Worm (Caenorhabditis elegans) whole organism, L4 larva: ENCODE results near the gene glrx-5.

Experiments used
- ama-1 ChIP-seq: fragments of 150-350 bp; optimal IDR thresholded peaks from 2 replicates; lab custom pipeline; 2014; ENCODE audit warnings: inconsistent platforms, mixed read lengths
- ceh-44 ChIP-seq: fragments of 200-800 bp; sonication (Bioruptor generic); IDR thresholded peaks from 2 replicates; pipeline ENCODE4 v1.3.6; 2022; ENCODE audit warnings: missing genetic modification reagents, missing genetic modification characterization, missing compliant biosample characterization
- daf-12 ChIP-seq: fragments of 150-350 bp; optimal IDR thresholded peaks from 2 replicates; lab custom pipeline; 2014; ENCODE audit warnings: missing biosample characterization, missing genetic modification reagents, missing genetic modification characterization
- daf-8 ChIP-seq: fragments of 200-800 bp; sonication (Bioruptor generic); IDR thresholded peaks from 2 replicates; pipeline ENCODE4 v1.3.6; 2022; ENCODE audit warnings: missing genetic modification characterization, missing compliant biosample characterization
- lin-39 ChIP-seq: fragments of 150-350 bp; optimal IDR thresholded peaks from 2 replicates; lab custom pipeline; 2014; ENCODE audit warnings: missing biosample characterization, missing genetic modification reagents, missing genetic modification characterization
- mdl-1 ChIP-seq, 2 experiments: fragments of 150-350 bp in 1 of 2; sonication (generic microtip) in 1 of 2; optimal IDR thresholded peaks; 2 replicates each; lab custom pipeline; 2014 to 2017; ENCODE audit warnings: missing biosample characterization in 2 of 2, missing genetic modification characterization in 2 of 2
- mdt-29 ChIP-seq: fragments of 200-800 bp; sonication (Bioruptor generic); IDR thresholded peaks from 2 replicates; pipeline ENCODE4 v1.3.6; 2022; ENCODE audit warnings: missing genetic modification reagents, missing genetic modification characterization, missing compliant biosample characterization
- nhr-11 ChIP-seq: fragments of 150-350 bp; optimal IDR thresholded peaks from 2 replicates; lab custom pipeline; 2014; ENCODE audit warnings: missing biosample characterization, missing genetic modification characterization
- nhr-28 ChIP-seq: fragments of 150-350 bp; optimal IDR thresholded peaks from 2 replicates; lab custom pipeline; 2014; ENCODE audit warnings: missing biosample characterization, missing genetic modification characterization
- skn-1 ChIP-seq: fragments of 150-350 bp; optimal IDR thresholded peaks from 2 replicates; lab custom pipeline; 2014; ENCODE audit warnings: missing biosample characterization, missing genetic modification characterization
- zag-1 ChIP-seq: fragments of 150-350 bp; optimal IDR thresholded peaks from 2 replicates; lab custom pipeline; 2014; ENCODE audit warnings: missing biosample characterization, missing genetic modification characterization
- ztf-11 ChIP-seq: fragments of 150-350 bp; optimal IDR thresholded peaks from 2 replicates; lab custom pipeline; 2014; ENCODE audit warnings: missing biosample characterization, missing genetic modification characterization

DNA sequence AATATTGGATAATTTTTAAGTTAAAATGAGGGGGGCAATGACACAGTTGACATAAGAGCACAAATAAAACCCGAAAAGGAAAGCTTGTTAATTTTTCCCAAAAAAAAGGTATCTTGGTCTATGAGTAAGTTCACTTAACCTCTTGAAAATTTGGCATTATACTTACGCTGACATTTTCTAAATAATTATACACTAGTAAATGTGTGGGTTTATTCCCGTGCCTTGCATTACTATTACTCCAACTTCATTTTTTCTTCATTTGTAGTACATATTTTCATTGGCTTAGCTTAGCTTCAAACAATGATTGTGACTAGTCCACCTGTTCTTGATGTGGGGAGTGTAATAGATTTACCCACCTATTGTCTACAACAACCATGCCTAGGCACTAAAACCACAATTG is 14.4 kb downstream of the glrx-5 start, which contains the start of gene Y75B8A.34:
- TF ChIP-seq zag-1 (tag; lab: Kevin White, UChicago): no peak
- no peak for TF ChIP-seq daf-12 (tag; lab: Kevin White, UChicago)
- TF ChIP-seq nhr-11: no peak
- no peak for TF ChIP-seq daf-8 (GFP tag; lab: Robert Waterston, UW)
- TF ChIP-seq nhr-28 (tag; lab: Kevin White, UChicago): no peak
- no peak for TF ChIP-seq skn-1 (tag; lab: Kevin White, UChicago)
- no peak for TF ChIP-seq mdt-29
- TF ChIP-seq mdl-1 (tag; optimal IDR thresholded peaks at IDR 0.05; lab: Kevin White, UChicago): no peak
- TF ChIP-seq ztf-11 (tag; lab: Kevin White, UChicago): no peak
- no peak for TF ChIP-seq ama-1 (lab: Kevin White, UChicago)
- TF ChIP-seq lin-39 (tag; lab: Kevin White, UChicago): no peak
- no peak for TF ChIP-seq ceh-44 (GFP tag; lab: Robert Waterston, UW)
